Worm (Caenorhabditis elegans) whole organism, L4 larva: Measurements from ENCODE around the gene T04F3.1.

Experiments used
- ama-1 ChIP-seq: fragments of 150-350 bp; optimal IDR thresholded peaks from 2 replicates; lab custom pipeline; 2014; ENCODE audit warnings: inconsistent platforms, mixed read lengths
- fkh-10 ChIP-seq: fragments of 150-350 bp; optimal IDR thresholded peaks from 2 replicates; lab custom pipeline; 2014; ENCODE audit warnings: missing biosample characterization, missing genetic modification reagents, missing genetic modification characterization
- lin-39 ChIP-seq: fragments of 150-350 bp; optimal IDR thresholded peaks from 2 replicates; lab custom pipeline; 2014; ENCODE audit warnings: missing biosample characterization, missing genetic modification reagents, missing genetic modification characterization
- madf-9 ChIP-seq: fragments of 200-800 bp; sonication (Bioruptor generic); conservative IDR thresholded peaks from 2 replicates; pipeline ENCODE4 v1.3.6; 2022; ENCODE audit warnings: missing genetic modification reagents, missing genetic modification characterization, missing compliant biosample characterization
- nhr-11 ChIP-seq: fragments of 150-350 bp; optimal IDR thresholded peaks from 2 replicates; lab custom pipeline; 2014; ENCODE audit warnings: missing biosample characterization, missing genetic modification characterization
- nhr-76 ChIP-seq: fragments of 150-350 bp; optimal IDR thresholded peaks from 2 replicates; lab custom pipeline; 2014; ENCODE audit warnings: missing biosample characterization, missing genetic modification characterization
- zfp-3 ChIP-seq: fragments of 200-800 bp; sonication (Bioruptor generic); conservative IDR thresholded peaks from 2 replicates; pipeline ENCODE4 v1.3.6; 2022; ENCODE audit warnings: missing genetic modification reagents, missing genetic modification characterization, missing compliant biosample characterization

DNA sequence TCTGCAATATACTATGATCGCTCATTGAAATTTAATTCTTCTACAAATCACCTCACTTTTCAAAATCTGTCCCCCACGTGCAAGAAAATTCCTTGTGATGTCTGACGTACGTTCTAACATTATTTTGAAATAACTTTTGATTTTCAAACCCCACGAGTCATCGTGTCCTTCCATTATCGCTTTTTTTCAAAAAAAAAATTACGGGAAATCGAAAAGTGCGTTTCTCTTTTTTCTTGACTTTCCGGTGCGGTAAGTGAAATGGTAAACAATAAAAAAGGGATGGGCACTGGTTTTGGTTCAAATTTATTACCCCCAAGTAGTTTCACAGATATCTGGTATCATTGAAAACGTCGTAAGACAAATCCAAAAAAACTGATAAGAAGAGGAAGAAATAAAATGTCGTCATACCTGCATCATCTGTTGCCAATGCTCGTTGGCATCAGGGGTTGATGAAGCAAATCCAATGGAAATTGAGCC, 63.7 kb downstream of the T04F3.1 start:
- TF ChIP-seq nhr-11 (tag; lab: Kevin White, UChicago) (no peak), zfp-3 (GFP tag; lab: Robert Waterston, UW) (no peak), madf-9 (no peak), ama-1 (lab: Kevin White, UChicago) (no peak), nhr-76 (tag; lab: Kevin White, UChicago) (no peak), fkh-10 (GFP tag; lab: Kevin White, UChicago) (no peak), lin-39 (tag; lab: Kevin White, UChicago) (no peak)
